Worm (Caenorhabditis elegans) whole organism, L4 larva: ENCODE data around the gene B0252.8.

Experiments
- F26F4.8 ChIP-seq: fragments of 200-800 bp; sonication (Bioruptor generic); conservative IDR thresholded peaks from 2 replicates; pipeline ENCODE4 v1.3.6; 2022; ENCODE audit warnings: missing genetic modification characterization, missing compliant biosample characterization
- F37D6.2 ChIP-seq: sonication (generic microtip); optimal IDR thresholded peaks from 2 replicates; lab custom pipeline; 2016; ENCODE audit warnings: mild to moderate bottlenecking, missing genetic modification characterization, missing compliant biosample characterization
- F44E2.7 ChIP-seq: fragments of 200-800 bp; sonication (Bioruptor generic); IDR thresholded peaks from 2 replicates; pipeline ENCODE4 v2.1.2; 2022; ENCODE audit warnings: missing genetic modification characterization, missing compliant biosample characterization
- R02D3.7 ChIP-seq: fragments of 150-350 bp; sonication (generic microtip); optimal IDR thresholded peaks from 3 replicates; lab custom pipeline; 2014; ENCODE audit warnings: missing biosample characterization, missing genetic modification characterization
- T20F7.1 ChIP-seq: fragments of 200-800 bp; sonication (Bioruptor generic); optimal IDR thresholded peaks from 2 replicates; lab custom pipeline; 2018; ENCODE audit warnings: mild to moderate bottlenecking, missing genetic modification characterization, missing compliant biosample characterization
- Y5F2A.4 ChIP-seq: fragments of 200-800 bp; sonication (Bioruptor generic); optimal IDR thresholded peaks from 2 replicates; lab custom pipeline; 2018; ENCODE audit warnings: mild to moderate bottlenecking, missing genetic modification characterization, missing compliant biosample characterization
- ZK546.5 ChIP-seq, 2 experiments: sonication (generic microtip); optimal IDR thresholded peaks; 2 replicates each; lab custom pipeline; 2017; ENCODE audit warnings: missing biosample characterization in 2 of 2, missing genetic modification characterization in 2 of 2
- aha-1 ChIP-seq: fragments of 150-350 bp; peaks from one replicate; lab custom pipeline; 2014; ENCODE audit warnings: missing biosample characterization, missing genetic modification characterization
- ama-1 ChIP-seq: fragments of 150-350 bp; optimal IDR thresholded peaks from 2 replicates; lab custom pipeline; 2014; ENCODE audit warnings: inconsistent platforms, mixed read lengths
- arid-1 ChIP-seq: fragments of 200-800 bp; sonication (Bioruptor generic); conservative IDR thresholded peaks from 2 replicates; pipeline ENCODE4 v1.3.6; 2022; ENCODE audit warnings: missing genetic modification reagents, missing genetic modification characterization, missing compliant biosample characterization
- attf-4 ChIP-seq: sonication (generic microtip); optimal IDR thresholded peaks from 3 replicates; lab custom pipeline; 2017; ENCODE audit warnings: missing biosample characterization, missing genetic modification characterization
- ceh-20 ChIP-seq: fragments of 200-800 bp; sonication (Bioruptor generic); IDR thresholded peaks from 2 replicates; pipeline ENCODE4 v1.3.6; 2022; ENCODE audit warnings: missing genetic modification reagents, missing genetic modification characterization, missing compliant biosample characterization
- ceh-28 ChIP-seq: fragments of 150-350 bp; optimal IDR thresholded peaks from 2 replicates; lab custom pipeline; 2014; ENCODE audit warnings: missing biosample characterization, missing genetic modification reagents, missing genetic modification characterization
- ceh-44 ChIP-seq: fragments of 200-800 bp; sonication (Bioruptor generic); IDR thresholded peaks from 2 replicates; pipeline ENCODE4 v1.3.6; 2022; ENCODE audit warnings: missing genetic modification reagents, missing genetic modification characterization, missing compliant biosample characterization
- ces-1 ChIP-seq: fragments of 150-350 bp; sonication (generic microtip); optimal IDR thresholded peaks from 4 replicates; lab custom pipeline; 2014; ENCODE audit warnings: missing biosample characterization, missing genetic modification reagents, missing genetic modification characterization
- ctbp-1 ChIP-seq: fragments of 200-800 bp; sonication (Bioruptor generic); IDR thresholded peaks from 2 replicates; pipeline ENCODE4 v1.3.6; 2022; ENCODE audit warnings: missing genetic modification reagents, missing genetic modification characterization, missing compliant biosample characterization
- daf-12 ChIP-seq: fragments of 150-350 bp; optimal IDR thresholded peaks from 2 replicates; lab custom pipeline; 2014; ENCODE audit warnings: missing biosample characterization, missing genetic modification reagents, missing genetic modification characterization
- dmd-8 ChIP-seq: fragments of 200-800 bp; sonication (Bioruptor generic); IDR thresholded peaks from 2 replicates; pipeline ENCODE4 v1.3.6; 2022; ENCODE audit warnings: missing genetic modification characterization, missing compliant biosample characterization
- duxl-1 ChIP-seq: sonication (generic microtip); optimal IDR thresholded peaks from 2 replicates; lab custom pipeline; 2016; ENCODE audit warnings: mild to moderate bottlenecking, missing genetic modification characterization, moderate library complexity, missing compliant biosample characterization; ENCODE audit not compliant: poor library complexity
- dve-1 ChIP-seq: sonication (generic microtip); optimal IDR thresholded peaks from 2 replicates; lab custom pipeline; 2017; ENCODE audit warnings: antibody characterized with exemption, mild to moderate bottlenecking, missing genetic modification characterization, missing compliant biosample characterization; ENCODE audit not compliant: insufficient read depth
- egl-27 ChIP-seq: sonication (generic microtip); optimal IDR thresholded peaks from 3 replicates; lab custom pipeline; 2017; ENCODE audit warnings: missing biosample characterization, missing genetic modification reagents, missing genetic modification characterization
- egl-43 ChIP-seq: fragments of 200-800 bp; sonication (Bioruptor generic); IDR thresholded peaks from 2 replicates; pipeline ENCODE4 v1.3.6; 2022; ENCODE audit warnings: missing genetic modification reagents, missing genetic modification characterization, missing compliant biosample characterization
- gei-8 ChIP-seq: fragments of 200-800 bp; sonication (Bioruptor generic); optimal IDR thresholded peaks from 2 replicates; lab custom pipeline; 2018; ENCODE audit warnings: mild to moderate bottlenecking, missing genetic modification characterization, missing compliant biosample characterization
- hlh-11 ChIP-seq: fragments of 200-800 bp; sonication (Bioruptor generic); optimal IDR thresholded peaks from 2 replicates; lab custom pipeline; 2018; ENCODE audit warnings: mild to moderate bottlenecking, missing genetic modification characterization, missing compliant biosample characterization
- hlh-30 ChIP-seq: sonication (generic microtip); optimal IDR thresholded peaks from 2 replicates; lab custom pipeline; 2017; ENCODE audit warnings: antibody characterized with exemption, mild to moderate bottlenecking, missing genetic modification characterization, missing compliant biosample characterization; ENCODE audit not compliant: insufficient read depth
- jun-1 ChIP-seq: fragments of 150-350 bp; optimal IDR thresholded peaks from 2 replicates; lab custom pipeline; 2014; ENCODE audit warnings: missing biosample characterization, missing genetic modification reagents, missing genetic modification characterization
- lin-1 ChIP-seq: fragments of 200-800 bp; sonication (Bioruptor generic); IDR thresholded peaks from 2 replicates; pipeline ENCODE4 v1.3.6; 2022; ENCODE audit warnings: missing genetic modification reagents, missing genetic modification characterization, missing compliant biosample characterization
- lin-13 ChIP-seq: fragments of 150-350 bp; optimal IDR thresholded peaks from 2 replicates; lab custom pipeline; 2014; ENCODE audit warnings: missing biosample characterization, missing genetic modification reagents, missing genetic modification characterization
- lin-15B ChIP-seq: fragments of 150-350 bp; sonication (generic microtip); optimal IDR thresholded peaks from 3 replicates; lab custom pipeline; 2014; ENCODE audit warnings: missing biosample characterization, missing genetic modification characterization
- lin-29 ChIP-seq: fragments of 200-800 bp; sonication (Bioruptor generic); IDR thresholded peaks from 2 replicates; pipeline ENCODE4 v1.3.6; 2022; ENCODE audit warnings: missing genetic modification reagents, missing genetic modification characterization, missing compliant biosample characterization
- lir-3 ChIP-seq: sonication (generic microtip); optimal IDR thresholded peaks from 2 replicates; lab custom pipeline; 2016; ENCODE audit warnings: mild to moderate bottlenecking, missing genetic modification characterization, missing compliant biosample characterization
- lsy-2 ChIP-seq, 2 experiments: fragments of 150-350 bp in 1 of 2; sonication (generic microtip) in 1 of 2; optimal IDR thresholded peaks; 2 replicates each; lab custom pipeline; 2014 to 2017; ENCODE audit warnings: missing biosample characterization in 2 of 2, missing genetic modification characterization in 2 of 2
- madf-5 ChIP-seq, 2 experiments: fragments of 200-800 bp; sonication (Bioruptor generic); IDR thresholded peaks; 2 replicates each; pipeline ENCODE4 v1.3.6; 2022; ENCODE audit warnings: missing compliant biosample characterization in 2 of 2, missing genetic modification characterization in 2 of 2
- mdl-1 ChIP-seq, 2 experiments: fragments of 150-350 bp in 1 of 2; sonication (generic microtip) in 1 of 2; optimal IDR thresholded peaks; 2 replicates each; lab custom pipeline; 2014 to 2017; ENCODE audit warnings: missing biosample characterization in 2 of 2, missing genetic modification characterization in 2 of 2
- mep-1 ChIP-seq: fragments of 150-350 bp; sonication (generic microtip); optimal IDR thresholded peaks from 3 replicates; lab custom pipeline; 2014; ENCODE audit warnings: missing biosample characterization, missing genetic modification characterization
- mes-2 ChIP-seq: sonication (generic microtip); optimal IDR thresholded peaks from 2 replicates; lab custom pipeline; 2016; ENCODE audit warnings: missing genotype, mild to moderate bottlenecking, missing genetic modification characterization, missing compliant biosample characterization; ENCODE audit not compliant: poor library complexity, severe bottlenecking
- mxl-2 ChIP-seq: fragments of 200-800 bp; sonication (Bioruptor generic); conservative IDR thresholded peaks from 2 replicates; pipeline ENCODE4 v1.3.6; 2022; ENCODE audit warnings: missing genetic modification reagents, missing genetic modification characterization, missing compliant biosample characterization
- nhr-10 ChIP-seq: fragments of 150-350 bp; optimal IDR thresholded peaks from 2 replicates; lab custom pipeline; 2014; ENCODE audit warnings: missing biosample characterization, missing genetic modification characterization
- nhr-11 ChIP-seq: fragments of 150-350 bp; optimal IDR thresholded peaks from 2 replicates; lab custom pipeline; 2014; ENCODE audit warnings: missing biosample characterization, missing genetic modification characterization
- nhr-28 ChIP-seq: fragments of 150-350 bp; optimal IDR thresholded peaks from 2 replicates; lab custom pipeline; 2014; ENCODE audit warnings: missing biosample characterization, missing genetic modification characterization
- nhr-41 ChIP-seq: fragments of 200-800 bp; sonication (Bioruptor generic); IDR thresholded peaks from 2 replicates; pipeline ENCODE4 v1.3.6; 2022; ENCODE audit warnings: missing genetic modification reagents, missing genetic modification characterization, missing compliant biosample characterization
- nhr-42 ChIP-seq: fragments of 200-800 bp; sonication (Bioruptor generic); IDR thresholded peaks from 2 replicates; pipeline ENCODE4 v1.3.6; 2022; ENCODE audit warnings: missing genetic modification characterization, missing compliant biosample characterization
- nhr-6 ChIP-seq: fragments of 150-350 bp; optimal IDR thresholded peaks from 2 replicates; lab custom pipeline; 2014; ENCODE audit warnings: missing biosample characterization, missing genetic modification characterization
- nhr-76 ChIP-seq: fragments of 150-350 bp; optimal IDR thresholded peaks from 2 replicates; lab custom pipeline; 2014; ENCODE audit warnings: missing biosample characterization, missing genetic modification characterization
- pha-4 ChIP-seq, 2 experiments: fragments of 150-350 bp in 1 of 2; fragments of 200-800 bp in 1 of 2; sonication (Bioruptor generic) in 1 of 2; IDR thresholded peaks in 1 of 2; optimal IDR thresholded peaks in 1 of 2; 2 replicates each; pipeline versions ENCODE4 v1.3.6 to Lab custom; 2014 to 2022; ENCODE audit warnings: missing genetic modification characterization in 2 of 2, missing genetic modification reagents in 2 of 2, missing biosample characterization in 1 of 2, missing compliant biosample characterization in 1 of 2
- rbr-2 ChIP-seq: sonication (generic microtip); optimal IDR thresholded peaks from 2 replicates; lab custom pipeline; 2016; ENCODE audit warnings: missing genotype, missing genetic modification characterization, missing compliant biosample characterization
- set-16 ChIP-seq: fragments of 200-800 bp; sonication (Bioruptor generic); IDR thresholded peaks from 2 replicates; pipeline ENCODE4 v1.3.6; 2022; ENCODE audit warnings: missing genetic modification reagents, missing genetic modification characterization, missing compliant biosample characterization
- snpc-1.2 ChIP-seq: fragments of 200-800 bp; sonication (Bioruptor generic); IDR thresholded peaks from 2 replicates; pipeline ENCODE4 v1.3.6; 2022; ENCODE audit warnings: missing genetic modification reagents, missing genetic modification characterization, missing compliant biosample characterization
- snpc-4 ChIP-seq: fragments of 150-350 bp; optimal IDR thresholded peaks from 2 replicates; lab custom pipeline; 2014; ENCODE audit warnings: missing biosample characterization, missing genetic modification characterization
- spr-3 ChIP-seq: fragments of 200-800 bp; sonication (Bioruptor generic); optimal IDR thresholded peaks from 2 replicates; lab custom pipeline; 2018; ENCODE audit warnings: mild to moderate bottlenecking, missing genetic modification characterization, missing compliant biosample characterization
- unc-39 ChIP-seq: sonication (generic microtip); optimal IDR thresholded peaks from 2 replicates; lab custom pipeline; 2017; ENCODE audit warnings: missing biosample characterization, missing genetic modification characterization

The B0252.8 gene

ce11 chrII:6926488-6926887 lies 10.5 kb downstream of the B0252.8 start (continued):
- TF ChIP-seq ctbp-1 = peak; percentile 72
- no peak for TF ChIP-seq ama-1 (lab: Kevin White, UChicago)
- TF ChIP-seq ceh-44 = no peak
- no peak for TF ChIP-seq lin-29 (GFP tag; lab: Robert Waterston, UW)
- peak; percentile 64 for TF ChIP-seq T20F7.1 (GFP tag; lab: Kevin White, UChicago)
- no peak for TF ChIP-seq Y5F2A.4 (GFP tag; lab: Kevin White, UChicago)
- TF ChIP-seq gei-8 (GFP tag; lab: Kevin White, UChicago) = no peak
- TF ChIP-seq ces-1 (GFP tag; lab: Kevin White, UChicago) = no peak
- TF ChIP-seq snpc-1.2 (GFP tag; lab: Robert Waterston, UW) = no peak
- no peak for TF ChIP-seq spr-3 (GFP tag; lab: Kevin White, UChicago)
- TF ChIP-seq snpc-4 (tag; lab: Kevin White, UChicago) = no peak
- peak; percentile 13; the same call in 1 of the 2 replicates for TF ChIP-seq ceh-20 (GFP tag; lab: Robert Waterston, UW)
- TF ChIP-seq R02D3.7 (tag; lab: Kevin White, UChicago) = no peak
- peak; percentile 73; the same call in 1 of the 2 replicates for TF ChIP-seq lin-1 (GFP tag; lab: Robert Waterston, UW)
- TF ChIP-seq pha-4 (GFP tag; IDR thresholded peaks at IDR 0.05; lab: Robert Waterston, UW) = peak; percentile 76; the same call in 1 of the 2 replicates
- peak; percentile 30 for TF ChIP-seq pha-4 (tag; optimal IDR thresholded peaks at IDR 0.05; lab: Kevin White, UChicago)
- TF ChIP-seq unc-39 (tag; lab: Kevin White, UChicago) = no peak
- peak; percentile 46 to 79 for TF ChIP-seq lsy-2 (tag; optimal IDR thresholded peaks at IDR 0.05; lab: Kevin White, UChicago)
- no peak for TF ChIP-seq dmd-8 (GFP tag; lab: Robert Waterston, UW)
- peak; percentile 61 to 91 for TF ChIP-seq mdl-1 (tag; optimal IDR thresholded peaks at IDR 0.05; lab: Kevin White, UChicago)
- peak; percentile 83 for TF ChIP-seq rbr-2 (tag; lab: Kevin White, UChicago)
- TF ChIP-seq nhr-41 (GFP tag; lab: Robert Waterston, UW) = no peak
- peak; percentile 44 for TF ChIP-seq jun-1 (tag; lab: Kevin White, UChicago)
- TF ChIP-seq attf-4 = no peak
- no peak for TF ChIP-seq nhr-42 (GFP tag; lab: Robert Waterston, UW)
- TF ChIP-seq F37D6.2 = peak; percentile 44
- peak; percentile 68 for TF ChIP-seq set-16 (GFP tag; lab: Robert Waterston, UW)
- peak; percentile 40 for TF ChIP-seq nhr-10
- TF ChIP-seq duxl-1 (tag; lab: Kevin White, UChicago) = no peak
- peak; percentile 93 for TF ChIP-seq dve-1
- TF ChIP-seq egl-43 (GFP tag; lab: Robert Waterston, UW) = peak; percentile 37; the same call in 1 of the 2 replicates
- TF ChIP-seq nhr-28 (tag; lab: Kevin White, UChicago) = peak; percentile 70
- TF ChIP-seq madf-5 (GFP tag; IDR thresholded peaks at IDR 0.05; lab: Robert Waterston, UW) = no peak
- no peak for TF ChIP-seq nhr-6 (tag; lab: Kevin White, UChicago)
- no peak for TF ChIP-seq ZK546.5 (tag; optimal IDR thresholded peaks at IDR 0.05; lab: Kevin White, UChicago)
- no peak for TF ChIP-seq nhr-76 (tag; lab: Kevin White, UChicago)
- TF ChIP-seq mxl-2 (GFP tag; lab: Robert Waterston, UW) = no peak
- TF ChIP-seq ceh-28 (tag; lab: Kevin White, UChicago) = peak; percentile 34
- TF ChIP-seq F26F4.8 (GFP tag; lab: Robert Waterston, UW) = no peak
- TF ChIP-seq mes-2 = peak; percentile 83
- TF ChIP-seq daf-12 = no peak
- peak; percentile 91 for TF ChIP-seq mep-1
- TF ChIP-seq F44E2.7 (GFP tag; lab: Robert Waterston, UW) = no peak
- no peak for TF ChIP-seq lin-15B (tag; lab: Kevin White, UChicago)
- peak; percentile 56 for TF ChIP-seq lin-13 (GFP tag; lab: Kevin White, UChicago)
- TF ChIP-seq nhr-11 (tag; lab: Kevin White, UChicago) = peak; percentile 73
- TF ChIP-seq aha-1 (tag; lab: Kevin White, UChicago) = peak; percentile 52
- TF ChIP-seq hlh-30 = peak; percentile 94
- no peak for TF ChIP-seq lir-3 (tag; lab: Kevin White, UChicago)
- peak; percentile 23; the same call in 1 of the 2 replicates for TF ChIP-seq arid-1 (GFP tag; lab: Robert Waterston, UW)
- peak; percentile 94 for TF ChIP-seq hlh-11
- TF ChIP-seq egl-27 = no peak
